Fruit fly (Drosophila melanogaster): Measurements from ENCODE around the gene CG14074.

CG14074 gene

dm6 chr3L:18890283-18891175 is 24.5 kb downstream of the CG14074 start, which contains the start of gene CG3961 (continued):
- TF ChIP-seq vnd (GFP tag; IDR thresholded peaks at IDR 0.05; ENCODE audit: partially characterized antibody): no peak
- peak; percentile 86 for TF ChIP-seq Dad (GFP tag; optimal IDR thresholded peaks at IDR 0.05)
- no peak; the same call in 1 of the 2 replicates for TF ChIP-seq CG43689 (GFP tag; IDR thresholded peaks at IDR 0.05)
- TF ChIP-seq CG10147 (GFP tag; optimal IDR thresholded peaks at IDR 0.05): peak; percentile 97
- TF ChIP-seq CG11247 (GFP tag; IDR thresholded peaks at IDR 0.05): peak; percentile 65
- TF ChIP-seq Mes4 (GFP tag; optimal IDR thresholded peaks at IDR 0.05): peak; percentile 86
- TF ChIP-seq shn (GFP tag; optimal IDR thresholded peaks at IDR 0.05): peak; percentile 75
- TF ChIP-seq CG18476 (GFP tag; optimal IDR thresholded peaks at IDR 0.05): peak; percentile 94
- no peak for TF ChIP-seq CG8478 (optimal IDR thresholded peaks at IDR 0.05)
- TF ChIP-seq CG11456 (GFP tag; IDR thresholded peaks at IDR 0.05): no peak
- peak; percentile 95 for TF ChIP-seq HmgZ (tag; optimal IDR thresholded peaks at IDR 0.05)
- peak; percentile 99 for TF ChIP-seq CG31441 (GFP tag; IDR thresholded peaks at IDR 0.05)
- TF ChIP-seq Opbp (GFP tag; IDR thresholded peaks at IDR 0.05; ENCODE audit: partially characterized antibody): no peak
- peak; percentile 1 for TF ChIP-seq emc (GFP tag; optimal IDR thresholded peaks at IDR 0.05)
- peak; percentile 97 for TF ChIP-seq CG17359 (tag; optimal IDR thresholded peaks at IDR 0.05)
- peak; percentile 98 for TF ChIP-seq CG33557 (GFP tag; optimal IDR thresholded peaks at IDR 0.05)
- TF ChIP-seq CG8924 (tag; optimal IDR thresholded peaks at IDR 0.05): peak; percentile 99
- TF ChIP-seq CG16813 (GFP tag; IDR thresholded peaks at IDR 0.05; ENCODE audit: partially characterized antibody): no peak
- peak; percentile 93 for TF ChIP-seq bab2 (GFP tag; optimal IDR thresholded peaks at IDR 0.05)
- peak; percentile 98 for TF ChIP-seq CG2875 (GFP tag; optimal IDR thresholded peaks at IDR 0.05)
- TF ChIP-seq gsb-n (tag; optimal IDR thresholded peaks at IDR 0.05): peak; percentile 98
- peak; percentile 95 for TF ChIP-seq Lhr (GFP tag; optimal IDR thresholded peaks at IDR 0.05)
- TF ChIP-seq Usf (GFP tag; optimal IDR thresholded peaks at IDR 0.05): peak; percentile 91
- TF ChIP-seq CG6175 (GFP tag; IDR thresholded peaks at IDR 0.05): no peak
- peak in 1 of 2 experiments; percentile 71 for TF ChIP-seq tll (GFP tag; optimal IDR thresholded peaks at IDR 0.05)
- TF ChIP-seq D19B (GFP tag; optimal IDR thresholded peaks at IDR 0.05): peak; percentile 84
- TF ChIP-seq CG11560 (tag; IDR thresholded peaks at IDR 0.05): peak; percentile 84; the same call in 2 of the 3 replicates
- TF ChIP-seq repo (GFP tag; optimal IDR thresholded peaks at IDR 0.05): peak; percentile 73
- TF ChIP-seq bbx (GFP tag; IDR thresholded peaks at IDR 0.05; ENCODE audit: partially characterized antibody): 0 out of 2 replicates have a peak, but pooled peaks have one; percentile 17
- peak; percentile 92 for TF ChIP-seq CG12769 (tag; optimal IDR thresholded peaks at IDR 0.05)
- peak; percentile 93 for TF ChIP-seq CG5180 (GFP tag; optimal IDR thresholded peaks at IDR 0.05)
- peak; percentile 98 for TF ChIP-seq az2 (GFP tag; optimal IDR thresholded peaks at IDR 0.05)
- peak; percentile 93 for TF ChIP-seq Drgx (GFP tag; IDR thresholded peaks at IDR 0.05)
- TF ChIP-seq CG6689 (GFP tag; IDR thresholded peaks at IDR 0.05): peak; percentile 97
- peak; percentile 98 for TF ChIP-seq CG18619 (GFP tag; optimal IDR thresholded peaks at IDR 0.05)
- peak; percentile 87 for TF ChIP-seq pum (GFP tag; optimal IDR thresholded peaks at IDR 0.05)
- TF ChIP-seq crp (GFP tag; optimal IDR thresholded peaks at IDR 0.05): peak in 1 of 2 experiments; percentile 72
- no peak for TF ChIP-seq pfk (GFP tag; optimal IDR thresholded peaks at IDR 0.05)
- TF ChIP-seq dimm (GFP tag; IDR thresholded peaks at IDR 0.05): peak; percentile 79
- TF ChIP-seq nau (GFP tag; optimal IDR thresholded peaks at IDR 0.05): peak; percentile 95
- TF ChIP-seq fd102C (GFP tag; optimal IDR thresholded peaks at IDR 0.05): peak; percentile 68
- TF ChIP-seq dmrt99B (tag; optimal IDR thresholded peaks at IDR 0.05): peak; percentile 99
- TF ChIP-seq CG8359 (GFP tag; optimal IDR thresholded peaks at IDR 0.05; ENCODE audit: borderline replicate concordance): peak; percentile 93
- TF ChIP-seq Rfx (GFP tag; IDR thresholded peaks at IDR 0.05): peak; percentile 82; the same call in 1 of the 2 replicates
- peak; percentile 74 for TF ChIP-seq CG17802 (tag; optimal IDR thresholded peaks at IDR 0.05)
- TF ChIP-seq CHES-1-like (GFP tag; optimal IDR thresholded peaks at IDR 0.05): peak; percentile 83
- peak; percentile 91 for TF ChIP-seq ro (GFP tag; IDR thresholded peaks at IDR 0.05)
